Worm (Caenorhabditis elegans) whole organism, L3 larva: ENCODE results near the gene srx-22.

Experiments used
- ama-1 ChIP-seq: fragments of 150-350 bp; optimal IDR thresholded peaks from 2 replicates; lab custom pipeline; 2018
- ceh-16 ChIP-seq: sonication (generic microtip); optimal IDR thresholded peaks from 2 replicates; lab custom pipeline; 2017; ENCODE audit warnings: missing biosample characterization, missing genetic modification characterization
- ceh-82 ChIP-seq: fragments of 150-350 bp; optimal IDR thresholded peaks from 2 replicates; lab custom pipeline; 2014; ENCODE audit warnings: missing biosample characterization, missing genetic modification characterization
- elt-3 ChIP-seq, 3 experiments: fragments of 150-350 bp in 1 of 3; sonication (generic microtip) in 2 of 3; optimal IDR thresholded peaks; 2 replicates in 2 of 3; 4 replicates in 1 of 3; lab custom pipeline; 2014 to 2017; ENCODE audit warnings: missing biosample characterization in 3 of 3, missing genetic modification characterization in 3 of 3
- lin-39 ChIP-seq: fragments of 150-350 bp; optimal IDR thresholded peaks from 2 replicates; lab custom pipeline; 2018; ENCODE audit warnings: missing biosample characterization, missing genetic modification reagents, missing genetic modification characterization
- mdl-1 ChIP-seq: fragments of 150-350 bp; optimal IDR thresholded peaks from 2 replicates; lab custom pipeline; 2014; ENCODE audit warnings: missing biosample characterization, missing genetic modification characterization
- nfya-1 ChIP-seq: sonication (generic microtip); optimal IDR thresholded peaks from 2 replicates; lab custom pipeline; 2017; ENCODE audit warnings: missing genetic modification characterization, mild to moderate bottlenecking, missing compliant biosample characterization, antibody characterized with exemption, moderate library complexity; ENCODE audit not compliant: insufficient read depth
- nhr-12 ChIP-seq: fragments of 150-350 bp; optimal IDR thresholded peaks from 2 replicates; lab custom pipeline; 2014; ENCODE audit warnings: missing biosample characterization, missing genetic modification characterization
- nhr-25 ChIP-seq: sonication (generic microtip); optimal IDR thresholded peaks from 2 replicates; lab custom pipeline; 2017; ENCODE audit warnings: missing biosample characterization, missing genetic modification characterization
- nhr-77 ChIP-seq: fragments of 150-350 bp; optimal IDR thresholded peaks from 2 replicates; lab custom pipeline; 2014; ENCODE audit warnings: missing biosample characterization, missing genetic modification characterization
- pqm-1 ChIP-seq: fragments of 150-350 bp; optimal IDR thresholded peaks from 2 replicates; lab custom pipeline; 2017; ENCODE audit warnings: missing biosample characterization, missing genetic modification characterization, inconsistent platforms
- skn-1 ChIP-seq: fragments of 150-350 bp; optimal IDR thresholded peaks from 2 replicates; lab custom pipeline; 2014; ENCODE audit warnings: missing biosample characterization, missing genetic modification characterization
- zag-1 ChIP-seq: fragments of 150-350 bp; optimal IDR thresholded peaks from 2 replicates; lab custom pipeline; 2014; ENCODE audit warnings: missing biosample characterization, missing genetic modification characterization
- ztf-11 ChIP-seq: fragments of 150-350 bp; optimal IDR thresholded peaks from 2 replicates; lab custom pipeline; 2014; ENCODE audit warnings: missing biosample characterization, missing genetic modification characterization

DNA sequence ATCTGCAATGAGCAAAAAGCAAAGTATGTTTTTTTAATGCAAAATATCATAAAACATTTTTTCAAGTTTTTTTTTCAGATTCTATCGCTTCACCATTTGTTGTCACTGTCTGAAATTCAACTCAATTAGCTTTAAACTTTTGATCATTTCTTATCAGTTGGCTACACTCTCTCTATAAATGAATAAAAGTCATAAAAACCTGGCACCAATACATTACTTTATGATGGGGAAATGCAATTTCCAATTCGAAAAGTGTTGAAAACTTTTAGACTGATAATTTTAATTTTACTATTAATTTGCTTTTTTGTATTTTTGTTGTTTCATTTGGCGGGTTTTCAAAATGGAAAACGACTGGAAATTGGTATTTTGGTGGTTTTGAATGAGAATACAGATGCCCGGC, 4.1 kb downstream of the srx-22 start, which contains the start of gene F31F4.1:
- TF ChIP-seq ztf-11 (no peak), ama-1 (lab: Kevin White, UChicago) (no peak), lin-39 (tag; lab: Kevin White, UChicago) (no peak), nfya-1 (tag; lab: Kevin White, UChicago) (no peak), ceh-82 (tag; lab: Kevin White, UChicago) (no peak), pqm-1 (peak; percentile 44), nhr-25 (no peak), skn-1 (tag; lab: Kevin White, UChicago) (no peak), elt-3 (tag; optimal IDR thresholded peaks at IDR 0.05; lab: Kevin White, UChicago) (no peak), ceh-16 (tag; lab: Kevin White, UChicago) (no peak), nhr-12 (tag; lab: Kevin White, UChicago) (no peak), zag-1 (no peak), nhr-77 (tag; lab: Kevin White, UChicago) (no peak), mdl-1 (tag; lab: Kevin White, UChicago) (no peak)
